Worm (Caenorhabditis elegans): ENCODE measurements around the gene B0252.1.
A peak's percentile ranks its signal among the peaks of the same experiment; 100 is the strongest.

B0252.1 gene

ce11 chrII:6967618-6968017 is 48.1 kb downstream of the B0252.1 start, which contains the start of gene eif-2Bgamma (continued):
- TF ChIP-seq elt-3 (tag; optimal IDR thresholded peaks at IDR 0.05) (no peak), lin-39 (tag; optimal IDR thresholded peaks at IDR 0.05) (no peak), lsy-2 (tag; optimal IDR thresholded peaks at IDR 0.05) (peak; percentile 34 to 77), lin-13 (GFP tag; optimal IDR thresholded peaks at IDR 0.05) (no peak), C04F5.9 (tag; optimal IDR thresholded peaks at IDR 0.05) (peak; percentile 16), egl-13 (tag; optimal IDR thresholded peaks at IDR 0.05) (no peak), irx-1 (tag; optimal IDR thresholded peaks at IDR 0.05) (no peak), unc-86 (tag; optimal IDR thresholded peaks at IDR 0.05) (no peak), blmp-1 (tag; optimal IDR thresholded peaks at IDR 0.05) (peak; percentile 44), Y116A8C.19 (tag; optimal IDR thresholded peaks at IDR 0.05; ENCODE audit: borderline replicate concordance) (no peak), jun-1 (tag; optimal IDR thresholded peaks at IDR 0.05) (no peak), tlp-1 (tag; optimal IDR thresholded peaks at IDR 0.05) (no peak), pax-3 (tag; optimal IDR thresholded peaks at IDR 0.05) (no peak), sup-37 (GFP tag; optimal IDR thresholded peaks at IDR 0.05) (no peak), pqm-1 (tag; optimal IDR thresholded peaks at IDR 0.05) (no peak), elt-2 (tag; optimal IDR thresholded peaks at IDR 0.05) (no peak), unc-30 (tag; optimal IDR thresholded peaks at IDR 0.05) (no peak), zag-1 (tag; optimal IDR thresholded peaks at IDR 0.05) (no peak), unc-130 (tag; optimal IDR thresholded peaks at IDR 0.05) (no peak), fkh-10 (GFP tag; optimal IDR thresholded peaks at IDR 0.05) (no peak), C16A3.4 (tag; optimal IDR thresholded peaks at IDR 0.05) (peak; percentile 32), grh-1 (GFP tag; IDR thresholded peaks at IDR 0.05) (no peak), aly-2 (tag; optimal IDR thresholded peaks at IDR 0.05) (no peak), efl-1 (optimal IDR thresholded peaks at IDR 0.05) (peak; percentile 45 to 59), efl-1 (GFP tag; optimal IDR thresholded peaks at IDR 0.05 in 1 of 2) (peak; percentile 51 to 95), skn-1 (tag; optimal IDR thresholded peaks at IDR 0.05) (peak; percentile 38), mab-9 (GFP tag; IDR thresholded peaks at IDR 0.05) (no peak), mdl-1 (tag; optimal IDR thresholded peaks at IDR 0.05) (no peak), tbx-2 (tag; optimal IDR thresholded peaks at IDR 0.05) (no peak), ceh-90 (tag; optimal IDR thresholded peaks at IDR 0.05) (no peak), isw-1 (GFP tag; IDR thresholded peaks at IDR 0.05) (no peak), nhr-85 (tag) (no peak), xbp-1 (tag; optimal IDR thresholded peaks at IDR 0.05) (peak; percentile 0), nhr-47 (tag; optimal IDR thresholded peaks at IDR 0.05) (no peak), swsn-7 (tag; optimal IDR thresholded peaks at IDR 0.05) (no peak), mef-2 (tag; optimal IDR thresholded peaks at IDR 0.05) (no peak), F16B12.6 (tag; optimal IDR thresholded peaks at IDR 0.05) (peak; percentile 44), ceh-82 (tag; optimal IDR thresholded peaks at IDR 0.05) (peak in 1 of 3 experiments; percentile 35), nhr-90 (tag; optimal IDR thresholded peaks at IDR 0.05; ENCODE audit: poor library complexity) (no peak), ztf-4 (tag; optimal IDR thresholded peaks at IDR 0.05) (no peak), ama-1 (optimal IDR thresholded peaks at IDR 0.05) (no peak), aha-1 (tag; optimal IDR thresholded peaks at IDR 0.05) (no peak)

- TF ChIP-seq sox-4 (tag; optimal IDR thresholded peaks at IDR 0.05) (no peak), lsy-2 (tag; optimal IDR thresholded peaks at IDR 0.05) (peak; percentile 50 to 71), ces-1 (GFP tag; optimal IDR thresholded peaks at IDR 0.05) (no peak), pax-3 (tag; optimal IDR thresholded peaks at IDR 0.05) (peak; percentile 58), nhr-84 (tag; optimal IDR thresholded peaks at IDR 0.05) (no peak), irx-1 (tag; optimal IDR thresholded peaks at IDR 0.05) (peak; percentile 66), unc-62 (GFP tag; optimal IDR thresholded peaks at IDR 0.05) (no peak), C04F5.9 (tag; optimal IDR thresholded peaks at IDR 0.05) (peak; percentile 80), nhr-12 (tag; optimal IDR thresholded peaks at IDR 0.05) (no peak), skn-1 (tag; optimal IDR thresholded peaks at IDR 0.05) (no peak), lin-39 (tag; optimal IDR thresholded peaks at IDR 0.05) (peak; percentile 81), mab-9 (GFP tag; IDR thresholded peaks at IDR 0.05) (no peak; the same call in 1 of the 2 replicates), ceh-8 (GFP tag; optimal IDR thresholded peaks at IDR 0.05) (peak; percentile 37), zip-4 (GFP tag; optimal IDR thresholded peaks at IDR 0.05) (peak; percentile 59), fkh-4 (tag; optimal IDR thresholded peaks at IDR 0.05; ENCODE audit: borderline replicate concordance) (no peak), fos-1 (tag; optimal IDR thresholded peaks at IDR 0.05) (peak; percentile 65), hpl-2 (GFP tag; optimal IDR thresholded peaks at IDR 0.05) (no peak), egl-27 (tag; optimal IDR thresholded peaks at IDR 0.05) (no peak), nhr-76 (tag; optimal IDR thresholded peaks at IDR 0.05) (no peak), sup-37 (GFP tag; optimal IDR thresholded peaks at IDR 0.05) (peak; percentile 75), tlp-1 (tag; optimal IDR thresholded peaks at IDR 0.05) (no peak), hlh-4 (tag; optimal IDR thresholded peaks at IDR 0.05) (no peak), mef-2 (tag; optimal IDR thresholded peaks at IDR 0.05) (no peak)
Measured at ce11 chrII:6968191-6968675, 48.8 kb downstream of the B0252.1 start.
